Fruit fly (Drosophila melanogaster): Measurements from ENCODE around the gene Pp1-13C.

Gene Pp1-13C

dm6 chrX:15328148-15328718 lies 32.6 kb downstream of the Pp1-13C start, which contains the start of gene dah:
Gene dah, plus strand, starts transcription at chrX:15328342.
- TF ChIP-seq CG9705 (GFP tag; optimal IDR thresholded peaks at IDR 0.05) (no peak), dmrt93B (GFP tag; optimal IDR thresholded peaks at IDR 0.05) (no peak), ey (GFP tag; optimal IDR thresholded peaks at IDR 0.05) (no peak), dsf (GFP tag; optimal IDR thresholded peaks at IDR 0.05; ENCODE audit: borderline replicate concordance) (no peak), jim (GFP tag; optimal IDR thresholded peaks at IDR 0.05) (no peak), sv (GFP tag; optimal IDR thresholded peaks at IDR 0.05) (no peak), Hnf4 (GFP tag; optimal IDR thresholded peaks at IDR 0.05) (no peak), rgr (GFP tag; optimal IDR thresholded peaks at IDR 0.05) (no peak), OdsH (GFP tag; optimal IDR thresholded peaks at IDR 0.05) (no peak), Hr83 (GFP tag; optimal IDR thresholded peaks at IDR 0.05; ENCODE audit: poor library complexity, severe bottlenecking) (no peak), psq (GFP tag; optimal IDR thresholded peaks at IDR 0.05) (no peak), Dif (GFP tag; optimal IDR thresholded peaks at IDR 0.05; ENCODE audit: partially characterized antibody) (no peak), Mio (GFP tag; optimal IDR thresholded peaks at IDR 0.05) (no peak), sage (GFP tag; optimal IDR thresholded peaks at IDR 0.05) (no peak), tai (GFP tag; optimal IDR thresholded peaks at IDR 0.05) (no peak), h (GFP tag; optimal IDR thresholded peaks at IDR 0.05) (no peak), fru (GFP tag; optimal IDR thresholded peaks at IDR 0.05) (no peak), Rel (GFP tag; optimal IDR thresholded peaks at IDR 0.05) (no peak), Rel (tag; optimal IDR thresholded peaks at IDR 0.05) (no peak)

dm6 chrX:15323302-15323880 lies 37.5 kb downstream of the Pp1-13C start:
- TF ChIP-seq psq (GFP tag; optimal IDR thresholded peaks at IDR 0.05) = peak; percentile 77
- peak; percentile 71 for TF ChIP-seq sv (GFP tag; optimal IDR thresholded peaks at IDR 0.05)
- TF ChIP-seq Rel (GFP tag; optimal IDR thresholded peaks at IDR 0.05) = no peak
- peak; percentile 81 for TF ChIP-seq Rel (tag; optimal IDR thresholded peaks at IDR 0.05)
- peak; percentile 53 for TF ChIP-seq Myc (optimal IDR thresholded peaks at IDR 0.05)
- TF ChIP-seq Hnf4 (GFP tag; optimal IDR thresholded peaks at IDR 0.05) = peak; percentile 91
- TF ChIP-seq foxo (GFP tag; optimal IDR thresholded peaks at IDR 0.05) = peak; percentile 43 to 95
- peak; percentile 79 for TF ChIP-seq HLH106 (tag; optimal IDR thresholded peaks at IDR 0.05)
- peak; percentile 81 for TF ChIP-seq OdsH (GFP tag; optimal IDR thresholded peaks at IDR 0.05)
- no peak for TF ChIP-seq usp (GFP tag; optimal IDR thresholded peaks at IDR 0.05)
- peak; percentile 88 for TF ChIP-seq ey (GFP tag; optimal IDR thresholded peaks at IDR 0.05)
- TF ChIP-seq Hr83 (GFP tag; optimal IDR thresholded peaks at IDR 0.05; ENCODE audit: poor library complexity, severe bottlenecking) = peak; percentile 92
- peak; percentile 66 for TF ChIP-seq dmrt93B (GFP tag; optimal IDR thresholded peaks at IDR 0.05)
- peak; percentile 65 for TF ChIP-seq Mio (GFP tag; optimal IDR thresholded peaks at IDR 0.05)
- no peak for TF ChIP-seq dsf (GFP tag; optimal IDR thresholded peaks at IDR 0.05; ENCODE audit: borderline replicate concordance)
- TF ChIP-seq N (GFP tag; optimal IDR thresholded peaks at IDR 0.05) = no peak
- TF ChIP-seq brk (GFP tag; optimal IDR thresholded peaks at IDR 0.05) = no peak
- TF ChIP-seq tai (GFP tag; optimal IDR thresholded peaks at IDR 0.05) = no peak
- TF ChIP-seq Sp1 (GFP tag; optimal IDR thresholded peaks at IDR 0.05) = peak; percentile 69
- TF ChIP-seq CrebA (GFP tag; optimal IDR thresholded peaks at IDR 0.05; ENCODE audit: borderline replicate concordance) = no peak
- TF ChIP-seq woc (GFP tag; optimal IDR thresholded peaks at IDR 0.05) = peak; percentile 96
- TF ChIP-seq fru (GFP tag; optimal IDR thresholded peaks at IDR 0.05) = peak; percentile 85
- no peak for TF ChIP-seq dl (GFP tag; optimal IDR thresholded peaks at IDR 0.05; ENCODE audit: insufficient read depth in 1 of 2, partially characterized antibody in 2 of 2)
- no peak for TF ChIP-seq Hr78 (GFP tag; optimal IDR thresholded peaks at IDR 0.05)
- no peak for TF ChIP-seq Abd-B (GFP tag; optimal IDR thresholded peaks at IDR 0.05)
- peak; percentile 55 for TF ChIP-seq CG32264 (GFP tag; optimal IDR thresholded peaks at IDR 0.05)
- peak; percentile 56 for TF ChIP-seq Dif (GFP tag; optimal IDR thresholded peaks at IDR 0.05; ENCODE audit: partially characterized antibody)
- no peak for TF ChIP-seq GATAd (GFP tag; optimal IDR thresholded peaks at IDR 0.05)
- peak; percentile 88 for TF ChIP-seq rgr (GFP tag; optimal IDR thresholded peaks at IDR 0.05)
- TF ChIP-seq br (GFP tag; optimal IDR thresholded peaks at IDR 0.05) = peak; percentile 90
- TF ChIP-seq jim (GFP tag; optimal IDR thresholded peaks at IDR 0.05) = peak; percentile 99
- TF ChIP-seq Dfd (GFP tag; optimal IDR thresholded peaks at IDR 0.05) = no peak
- peak; percentile 80 for TF ChIP-seq CG9705 (GFP tag; optimal IDR thresholded peaks at IDR 0.05)
- no peak for TF ChIP-seq Vsx2 (GFP tag; optimal IDR thresholded peaks at IDR 0.05; ENCODE audit: partially characterized antibody)
- TF ChIP-seq pan (optimal IDR thresholded peaks at IDR 0.05) = no peak
- no peak for TF ChIP-seq lola (GFP tag; optimal IDR thresholded peaks at IDR 0.05)
- TF ChIP-seq Jra (GFP tag; optimal IDR thresholded peaks at IDR 0.05) = peak; percentile 71
- no peak for TF ChIP-seq sage (GFP tag; optimal IDR thresholded peaks at IDR 0.05)
- peak; percentile 90 for TF ChIP-seq h (GFP tag; optimal IDR thresholded peaks at IDR 0.05)

All from whole organism, wandering third instar larva.